Fruit fly (Drosophila melanogaster) S2 (cell line): ENCODE measurements around the gene trx.

Experiments
- CG8478 ChIP-seq: fragments of >200 bp; optimal IDR thresholded peaks from 2 replicates; lab custom pipeline; 2018
- CTCF ChIP-seq, 2 experiments: fragments of >200 bp; optimal IDR thresholded peaks; 2 replicates each; lab custom pipeline; 2018

DNA sequence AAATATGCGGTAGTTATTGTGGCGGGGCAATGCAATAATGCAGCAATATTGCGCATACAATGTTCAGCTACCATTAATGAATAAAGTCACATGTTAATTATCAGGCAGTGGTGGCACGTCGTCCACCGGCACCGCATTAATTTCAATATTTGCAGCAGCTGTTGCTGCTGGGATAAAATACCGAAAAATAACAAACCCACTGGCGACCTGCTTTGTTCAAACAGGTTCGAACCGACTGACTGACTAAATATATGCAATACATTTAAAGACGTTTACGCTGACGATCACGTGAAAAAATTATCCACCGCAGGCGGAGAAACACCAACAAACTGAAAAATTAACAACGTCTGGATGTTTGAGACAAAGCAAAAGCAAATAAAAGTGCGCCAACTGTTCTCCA, 10.8 kb upstream of the trx start:
- TF ChIP-seq CG8478 = no peak
- TF ChIP-seq CTCF (optimal IDR thresholded peaks at IDR 0.05; lab: Kevin White, UChicago) = no peak
